Fruit fly (Drosophila melanogaster) whole organism, embryonic: ENCODE data around the gene Spase12.

Experiments
- ATbp ChIP-seq: fragments of 200-800 bp; sonication (Bioruptor generic); optimal IDR thresholded peaks from 2 replicates; lab custom pipeline; 2017; ENCODE audit warnings: missing biosample characterization, mild to moderate bottlenecking, missing genetic modification characterization, missing genetic modification reagents
- B-H2 ChIP-seq: fragments of 200-800 bp; sonication (Bioruptor generic); optimal IDR thresholded peaks from 2 replicates; lab custom pipeline; 2018; ENCODE audit warnings: missing biosample characterization, mild to moderate bottlenecking, missing genetic modification characterization
- CG10274 ChIP-seq: fragments of 200-800 bp; sonication (Bioruptor generic); optimal IDR thresholded peaks from 3 replicates; lab custom pipeline; 2017; ENCODE audit warnings: missing biosample characterization, mild to moderate bottlenecking, missing genetic modification characterization
- CG10565 ChIP-seq: fragments of 200-800 bp; sonication (Bioruptor generic); optimal IDR thresholded peaks from 3 replicates; lab custom pipeline; 2016; ENCODE audit warnings: missing biosample characterization, mild to moderate bottlenecking, missing genetic modification characterization
- CG11093 ChIP-seq: fragments of 200-800 bp; sonication (Bioruptor generic); IDR thresholded peaks from 3 replicates; pipeline ENCODE4 v1.3.6; 2022; ENCODE audit warnings: missing biosample characterization, missing genetic modification characterization
- CG12299 ChIP-seq: fragments of 200-800 bp; sonication (Bioruptor generic); optimal IDR thresholded peaks from 2 replicates; lab custom pipeline; 2018; ENCODE audit warnings: missing biosample characterization, mild to moderate bottlenecking, missing genetic modification characterization
- CG12744 ChIP-seq: fragments of 200-800 bp; sonication (Bioruptor generic); optimal IDR thresholded peaks from 2 replicates; lab custom pipeline; 2016; ENCODE audit warnings: missing biosample characterization, missing genetic modification characterization
- CG14710 ChIP-seq: fragments of 200-800 bp; sonication (Bioruptor generic); optimal IDR thresholded peaks from 3 replicates; lab custom pipeline; 2019; ENCODE audit warnings: missing biosample characterization, mild to moderate bottlenecking, missing genetic modification characterization, moderate library complexity
- CG15011 ChIP-seq: fragments of 200-800 bp; sonication (Bioruptor generic); optimal IDR thresholded peaks from 3 replicates; lab custom pipeline; 2018; ENCODE audit warnings: missing biosample characterization, mild to moderate bottlenecking, missing genetic modification characterization
- CG16813 ChIP-seq: fragments of 200-800 bp; sonication (Bioruptor generic); IDR thresholded peaks from 3 replicates; pipeline ENCODE4 v1.3.6; 2022; ENCODE audit warnings: missing biosample characterization, missing genetic modification characterization; ENCODE audit not compliant: partially characterized antibody
- CG16815 ChIP-seq: fragments of 200-800 bp; sonication (Bioruptor generic); optimal IDR thresholded peaks from 3 replicates; lab custom pipeline; 2017; ENCODE audit warnings: missing biosample characterization, mild to moderate bottlenecking, missing genetic modification characterization
- CG17359 ChIP-seq: fragments of 200-800 bp; sonication (Bioruptor generic); optimal IDR thresholded peaks from 3 replicates; lab custom pipeline; 2018; ENCODE audit warnings: missing biosample characterization, mild to moderate bottlenecking, missing genetic modification characterization, moderate library complexity
- CG34376 ChIP-seq: fragments of 200-800 bp; sonication (Bioruptor generic); optimal IDR thresholded peaks from 2 replicates; lab custom pipeline; 2018; ENCODE audit warnings: missing biosample characterization, mild to moderate bottlenecking, missing genetic modification characterization
- CG6683 ChIP-seq: fragments of 200-800 bp; sonication (Bioruptor generic); optimal IDR thresholded peaks from 2 replicates; lab custom pipeline; 2017; ENCODE audit warnings: missing biosample characterization, mild to moderate bottlenecking, missing genetic modification characterization, missing genetic modification reagents
- CG7357 ChIP-seq: fragments of 200-800 bp; sonication (Bioruptor generic); IDR thresholded peaks from 3 replicates; pipeline ENCODE4 v1.3.6; 2022; ENCODE audit warnings: missing biosample characterization, missing genetic modification characterization
- Dip2 ChIP-seq: fragments of 200-800 bp; sonication (Bioruptor generic); IDR thresholded peaks from 2 replicates; pipeline ENCODE4 v1.3.6; 2022; ENCODE audit warnings: missing biosample characterization, missing genetic modification characterization
- E2f1 ChIP-seq: fragments of 200-800 bp; sonication (Bioruptor generic); IDR thresholded peaks from 2 replicates; pipeline ENCODE4 v1.3.6; 2022; ENCODE audit warnings: missing biosample characterization, missing genetic modification characterization
- Hr78 ChIP-seq, 2 experiments: fragments of 200-800 bp in 1 of 2; fragments of >200 bp in 1 of 2; sonication (Bioruptor generic) in 1 of 2; optimal IDR thresholded peaks; 2 replicates each; lab custom pipeline; 2017 to 2019; ENCODE audit warnings: missing biosample characterization in 2 of 2, missing genetic modification characterization in 2 of 2, mild to moderate bottlenecking in 1 of 2, moderate library complexity in 1 of 2
- Lhr ChIP-seq: fragments of 200-800 bp; sonication (Bioruptor generic); optimal IDR thresholded peaks from 3 replicates; lab custom pipeline; 2017; ENCODE audit warnings: mild to moderate bottlenecking, missing biosample characterization, missing genetic modification reagents, missing genetic modification characterization
- MBD-R2 ChIP-seq: fragments of 200-800 bp; sonication (Bioruptor generic); IDR thresholded peaks from 2 replicates; pipeline ENCODE4 v1.3.6; 2022; ENCODE audit warnings: missing biosample characterization, missing genetic modification characterization
- Mes4 ChIP-seq: fragments of 200-800 bp; sonication (Bioruptor generic); optimal IDR thresholded peaks from 2 replicates; lab custom pipeline; 2016; ENCODE audit warnings: missing biosample characterization, missing genetic modification characterization
- NFAT ChIP-seq: fragments of 200-800 bp; sonication (Bioruptor generic); IDR thresholded peaks from 2 replicates; pipeline ENCODE4 v1.3.6; 2022; ENCODE audit warnings: missing biosample characterization, missing genetic modification characterization
- Neu2 ChIP-seq: fragments of 200-800 bp; sonication (Bioruptor generic); optimal IDR thresholded peaks from 3 replicates; lab custom pipeline; 2016; ENCODE audit warnings: missing biosample characterization, missing genetic modification characterization, borderline replicate concordance
- Nf-YB ChIP-seq: fragments of 200-800 bp; sonication (Bioruptor generic); optimal IDR thresholded peaks from 3 replicates; lab custom pipeline; 2019; ENCODE audit warnings: missing biosample characterization, mild to moderate bottlenecking, missing genetic modification characterization, moderate library complexity
- Nf-YC ChIP-seq: fragments of 200-800 bp; optimal IDR thresholded peaks from 3 replicates; lab custom pipeline; 2019; ENCODE audit warnings: missing biosample characterization, mild to moderate bottlenecking, missing genetic modification characterization, moderate library complexity
- Oli ChIP-seq: fragments of 200-800 bp; sonication (Bioruptor generic); optimal IDR thresholded peaks from 2 replicates; lab custom pipeline; 2018; ENCODE audit warnings: missing biosample characterization, mild to moderate bottlenecking, missing genetic modification characterization, moderate library complexity
- Rx ChIP-seq: fragments of 200-800 bp; sonication (Bioruptor generic); IDR thresholded peaks from 2 replicates; pipeline ENCODE4 v1.3.6; 2022; ENCODE audit warnings: missing biosample characterization, missing genetic modification characterization
- Stat92E ChIP-seq, 3 experiments: fragments of >200 bp in 2 of 3; fragments of 200-800 bp in 1 of 3; sonication (Bioruptor generic) in 1 of 3; optimal IDR thresholded peaks; 2 replicates each; lab custom pipeline; 2017 to 2019; ENCODE audit warnings: missing biosample characterization in 3 of 3, missing genetic modification characterization in 3 of 3, mild to moderate bottlenecking in 1 of 3, moderate library complexity in 1 of 3
- Xbp1 ChIP-seq: fragments of 200-800 bp; sonication (Bioruptor generic); optimal IDR thresholded peaks from 3 replicates; lab custom pipeline; 2016; ENCODE audit warnings: missing biosample characterization, mild to moderate bottlenecking, missing genetic modification characterization
- ab ChIP-seq: fragments of 200-800 bp; sonication (Bioruptor generic); optimal IDR thresholded peaks from 2 replicates; lab custom pipeline; 2016; ENCODE audit warnings: missing biosample characterization, missing genetic modification characterization
- ap ChIP-seq: fragments of 200-800 bp; sonication (Bioruptor generic); IDR thresholded peaks from 2 replicates; pipeline ENCODE4 v1.3.6; 2022; ENCODE audit warnings: missing biosample characterization, missing genetic modification characterization
- bbx ChIP-seq: fragments of 200-800 bp; sonication (Bioruptor generic); IDR thresholded peaks from 2 replicates; pipeline ENCODE4 v1.3.6; 2022; ENCODE audit warnings: missing biosample characterization, missing genetic modification characterization; ENCODE audit not compliant: partially characterized antibody
- bcd ChIP-seq: fragments of 200-800 bp; sonication (Bioruptor generic); optimal IDR thresholded peaks from 2 replicates; lab custom pipeline; 2017; ENCODE audit warnings: missing biosample characterization, mild to moderate bottlenecking, missing genetic modification characterization
- btn ChIP-seq: fragments of 200-800 bp; sonication (Bioruptor generic); optimal IDR thresholded peaks from 2 replicates; lab custom pipeline; 2016; ENCODE audit warnings: missing biosample characterization, missing genetic modification characterization
- croc ChIP-seq: fragments of 200-800 bp; sonication (Bioruptor generic); conservative IDR thresholded peaks from 3 replicates; pipeline ENCODE4 v1.3.6; 2022; ENCODE audit warnings: missing biosample characterization, missing genetic modification characterization
- da ChIP-seq: fragments of 200-800 bp; sonication (Bioruptor generic); optimal IDR thresholded peaks from 2 replicates; lab custom pipeline; 2016; ENCODE audit warnings: missing biosample characterization, missing genetic modification characterization
- dimm ChIP-seq: fragments of 200-800 bp; sonication (Bioruptor generic); IDR thresholded peaks from 2 replicates; pipeline ENCODE4 v1.3.6; 2022; ENCODE audit warnings: missing biosample characterization, missing genetic modification characterization
- esg ChIP-seq: fragments of 200-800 bp; sonication (Bioruptor generic); conservative IDR thresholded peaks from 2 replicates; pipeline ENCODE4 v1.3.6; 2022; ENCODE audit warnings: missing biosample characterization, missing genetic modification characterization
- hth ChIP-seq: fragments of >200 bp; optimal IDR thresholded peaks from 2 replicates; lab custom pipeline; 2017; ENCODE audit warnings: inconsistent platforms
- knrl ChIP-seq: fragments of 200-800 bp; sonication (Bioruptor generic); IDR thresholded peaks from 3 replicates; pipeline ENCODE4 v1.3.6; 2022; ENCODE audit warnings: missing biosample characterization, missing genetic modification characterization; ENCODE audit not compliant: partially characterized antibody
- luna ChIP-seq: fragments of 200-800 bp; sonication (Bioruptor generic); optimal IDR thresholded peaks from 2 replicates; lab custom pipeline; 2016; ENCODE audit warnings: missing biosample characterization, missing genetic modification characterization
- mam ChIP-seq: fragments of 200-800 bp; sonication (Bioruptor generic); optimal IDR thresholded peaks from 3 replicates; lab custom pipeline; 2016; ENCODE audit warnings: missing biosample characterization, missing genetic modification characterization
- mld ChIP-seq: fragments of 200-800 bp; sonication (Bioruptor generic); IDR thresholded peaks from 3 replicates; pipeline ENCODE4 v1.3.6; 2022; ENCODE audit warnings: missing biosample characterization, missing genetic modification characterization; ENCODE audit not compliant: partially characterized antibody
- peb ChIP-seq: fragments of 200-800 bp; sonication (Bioruptor generic); IDR thresholded peaks from 2 replicates; pipeline ENCODE4 v1.3.6; 2022; ENCODE audit warnings: missing biosample characterization, missing genetic modification characterization
- pfk ChIP-seq: fragments of 200-800 bp; sonication (Bioruptor generic); optimal IDR thresholded peaks from 2 replicates; lab custom pipeline; 2018; ENCODE audit warnings: missing biosample characterization, mild to moderate bottlenecking, missing genetic modification characterization, moderate library complexity
- psq ChIP-seq: fragments of 200-800 bp; sonication (Bioruptor generic); optimal IDR thresholded peaks from 2 replicates; lab custom pipeline; 2017; ENCODE audit warnings: missing biosample characterization, missing genetic modification characterization
- pzg ChIP-seq: fragments of 200-800 bp; sonication (Bioruptor generic); optimal IDR thresholded peaks from 3 replicates; lab custom pipeline; 2018; ENCODE audit warnings: missing biosample characterization, mild to moderate bottlenecking, missing genetic modification characterization, moderate library complexity
- tx ChIP-seq: fragments of 200-800 bp; sonication (Bioruptor generic); optimal IDR thresholded peaks from 2 replicates; lab custom pipeline; 2016; ENCODE audit warnings: missing biosample characterization, missing genetic modification characterization
- usp ChIP-seq: fragments of >200 bp; optimal IDR thresholded peaks from 2 replicates; lab custom pipeline; 2017; ENCODE audit warnings: missing biosample characterization, missing genetic modification characterization
- wdn ChIP-seq: fragments of 200-800 bp; sonication (Bioruptor generic); IDR thresholded peaks from 2 replicates; pipeline ENCODE4 v1.3.6; 2022; ENCODE audit warnings: missing biosample characterization, missing genetic modification characterization
- zfh1 ChIP-seq: fragments of 200-800 bp; sonication (Bioruptor generic); IDR thresholded peaks from 3 replicates; pipeline ENCODE4 v1.3.6; 2022; ENCODE audit warnings: missing biosample characterization, missing genetic modification characterization

Spase12 gene

dm6 chr3R:29522164-29522563 is 31.2 kb upstream of the Spase12 start (continued):
- TF ChIP-seq mam (no peak), ATbp (GFP tag; lab: Kevin White, UChicago) (peak; percentile 4), CG10565 (GFP tag; lab: Kevin White, UChicago) (no peak), CG10274 (no peak), btn (GFP tag; lab: Kevin White, UChicago) (no peak), CG34376 (no peak), Rx (peak; percentile 22; the same call in 1 of the 2 replicates), peb (no peak), usp (GFP tag; lab: Kevin White, UChicago) (no peak), CG12744 (GFP tag; lab: Kevin White, UChicago) (no peak), Dip2 (GFP tag; lab: Robert Waterston, UW) (no peak), Mes4 (no peak), dimm (GFP tag; lab: Robert Waterston, UW) (no peak), hth (lab: Kevin White, UChicago) (no peak), CG15011 (GFP tag; lab: Kevin White, UChicago) (no peak), Nf-YC (tag; lab: Kevin White, UChicago) (no peak), pzg (GFP tag; lab: Kevin White, UChicago) (no peak), esg (GFP tag; lab: Robert Waterston, UW) (peak; percentile 38; the same call in 1 of the 2 replicates), tx (GFP tag; lab: Kevin White, UChicago) (no peak), croc (GFP tag; lab: Robert Waterston, UW) (peak; percentile 32; the same call in 1 of the 3 replicates), knrl (GFP tag; lab: Robert Waterston, UW) (no peak), MBD-R2 (no peak), wdn (no peak), Xbp1 (GFP tag; lab: Kevin White, UChicago) (peak; percentile 6), CG11093 (no peak), pfk (GFP tag; lab: Kevin White, UChicago) (no peak), Lhr (GFP tag; lab: Kevin White, UChicago) (peak; percentile 10), mld (GFP tag; lab: Robert Waterston, UW) (no peak), Nf-YB (peak; percentile 36), CG6683 (GFP tag; lab: Kevin White, UChicago) (no peak), psq (GFP tag; lab: Kevin White, UChicago) (no peak), CG16813 (GFP tag; lab: Robert Waterston, UW) (no peak), Oli (tag; lab: Kevin White, UChicago) (peak; percentile 53), da (GFP tag; lab: Kevin White, UChicago) (no peak), Hr78 (GFP tag; optimal IDR thresholded peaks at IDR 0.05; lab: Kevin White, UChicago) (no peak), NFAT (no peak), ap (GFP tag; lab: Robert Waterston, UW) (0 out of 2 replicates have a peak, but pooled peaks have one; percentile 31), CG16815 (GFP tag; lab: Kevin White, UChicago) (peak; percentile 41), ab (GFP tag; lab: Kevin White, UChicago) (no peak), CG7357 (GFP tag; lab: Robert Waterston, UW) (peak; percentile 41; the same call in 1 of the 3 replicates), bbx (no peak), bcd (GFP tag; lab: Kevin White, UChicago) (peak; percentile 29), zfh1 (peak; percentile 75), Stat92E (GFP tag; optimal IDR thresholded peaks at IDR 0.05; lab: Kevin White, UChicago) (no peak), CG17359 (tag; lab: Kevin White, UChicago) (peak; percentile 50), CG12299 (no peak), CG14710 (tag; lab: Kevin White, UChicago) (peak; percentile 76), luna (GFP tag; lab: Kevin White, UChicago) (no peak), Neu2 (GFP tag; lab: Kevin White, UChicago) (no peak), E2f1 (GFP tag; lab: Robert Waterston, UW) (peak; percentile 40; the same call in 1 of the 2 replicates), B-H2 (GFP tag; lab: Kevin White, UChicago) (no peak)
